Fruit fly (Drosophila melanogaster) whole organism, prepupa: ENCODE measurements around the gene CG31055.

Source experiments
- Blimp-1 ChIP-seq: fragments of 200-800 bp; sonication (Bioruptor generic); optimal IDR thresholded peaks from 3 replicates; lab custom pipeline; 2017; ENCODE audit warnings: missing biosample characterization, missing genetic modification characterization, mild to moderate bottlenecking, moderate library complexity, missing genetic modification reagents
- CG10631 ChIP-seq: fragments of 200-800 bp; sonication (Bioruptor generic); optimal IDR thresholded peaks from 2 replicates; lab custom pipeline; 2016; ENCODE audit warnings: missing biosample characterization, missing genetic modification characterization
- CG10669 ChIP-seq: fragments of 200-800 bp; sonication (Bioruptor generic); optimal IDR thresholded peaks from 3 replicates; lab custom pipeline; 2018; ENCODE audit warnings: missing biosample characterization, mild to moderate bottlenecking, missing genetic modification characterization, moderate library complexity
- CG11762 ChIP-seq: fragments of 200-800 bp; sonication (Bioruptor generic); optimal IDR thresholded peaks from 3 replicates; lab custom pipeline; 2016; ENCODE audit warnings: missing biosample characterization, missing genetic modification characterization; ENCODE audit not compliant: insufficient read depth
- CG11902 ChIP-seq: fragments of 200-800 bp; sonication (Bioruptor generic); optimal IDR thresholded peaks from 3 replicates; lab custom pipeline; 2016; ENCODE audit warnings: missing biosample characterization, missing genetic modification characterization
- CG15336 ChIP-seq: fragments of 200-800 bp; sonication (Bioruptor generic); IDR thresholded peaks from 2 replicates; pipeline ENCODE4 v1.3.6; 2022; ENCODE audit warnings: missing biosample characterization, missing genetic modification characterization
- CG1621 ChIP-seq: fragments of 200-800 bp; sonication (Bioruptor generic); optimal IDR thresholded peaks from 3 replicates; lab custom pipeline; 2018; ENCODE audit warnings: missing biosample characterization, mild to moderate bottlenecking, missing genetic modification characterization
- CG3032 ChIP-seq: fragments of 200-800 bp; optimal IDR thresholded peaks from 2 replicates; lab custom pipeline; 2019; ENCODE audit warnings: missing biosample characterization, mild to moderate bottlenecking, missing genetic modification characterization, moderate library complexity
- CG31627 ChIP-seq: fragments of 200-800 bp; sonication (Bioruptor generic); optimal IDR thresholded peaks from 3 replicates; lab custom pipeline; 2016; ENCODE audit warnings: missing biosample characterization, missing genetic modification characterization
- CG32006 ChIP-seq: fragments of 200-800 bp; sonication (Bioruptor generic); optimal IDR thresholded peaks from 3 replicates; lab custom pipeline; 2017; ENCODE audit warnings: missing biosample characterization, mild to moderate bottlenecking, missing genetic modification characterization
- CG4318 ChIP-seq: fragments of 200-800 bp; sonication (Bioruptor generic); optimal IDR thresholded peaks from 3 replicates; lab custom pipeline; 2017; ENCODE audit warnings: missing biosample characterization, mild to moderate bottlenecking, missing genetic modification characterization
- CG6276 ChIP-seq: fragments of 200-800 bp; sonication (Bioruptor generic); optimal IDR thresholded peaks from 2 replicates; lab custom pipeline; 2017; ENCODE audit warnings: missing biosample characterization, mild to moderate bottlenecking, missing genetic modification characterization
- CG6792 ChIP-seq: fragments of 200-800 bp; sonication (Bioruptor generic); optimal IDR thresholded peaks from 3 replicates; lab custom pipeline; 2016; ENCODE audit warnings: missing biosample characterization, missing genetic modification characterization
- CG6808 ChIP-seq: fragments of 200-800 bp; sonication (Bioruptor generic); optimal IDR thresholded peaks from 3 replicates; lab custom pipeline; 2017; ENCODE audit warnings: missing biosample characterization, missing genetic modification characterization, mild to moderate bottlenecking, moderate library complexity, missing genetic modification reagents
- CG8119 ChIP-seq: fragments of 200-800 bp; sonication (Bioruptor generic); IDR thresholded peaks from 3 replicates; pipeline ENCODE4 v1.3.6; 2022; ENCODE audit warnings: missing biosample characterization, missing genetic modification characterization
- CG9139 ChIP-seq: fragments of 200-800 bp; sonication (Bioruptor generic); optimal IDR thresholded peaks from 3 replicates; lab custom pipeline; 2017; ENCODE audit warnings: missing biosample characterization, mild to moderate bottlenecking, missing genetic modification characterization
- Eip75B ChIP-seq: fragments of 200-800 bp; sonication (Bioruptor generic); optimal IDR thresholded peaks from 3 replicates; lab custom pipeline; 2016; ENCODE audit warnings: missing biosample characterization, missing genetic modification characterization
- Eip78C ChIP-seq: fragments of 200-800 bp; sonication (Bioruptor generic); peaks from one replicate; lab custom pipeline; 2016; ENCODE audit warnings: missing biosample characterization, missing genetic modification characterization
- Eip93F ChIP-seq: fragments of 200-800 bp; sonication (Bioruptor generic); optimal IDR thresholded peaks from 2 replicates; lab custom pipeline; 2016; ENCODE audit warnings: missing biosample characterization, mild to moderate bottlenecking, missing genetic modification characterization
- Ets21C ChIP-seq: fragments of 200-800 bp; sonication (Bioruptor generic); optimal IDR thresholded peaks from 3 replicates; lab custom pipeline; 2016; ENCODE audit warnings: missing biosample characterization, missing genetic modification characterization
- Ets96B ChIP-seq: fragments of 200-800 bp; optimal IDR thresholded peaks from 2 replicates; lab custom pipeline; 2019; ENCODE audit warnings: missing biosample characterization, mild to moderate bottlenecking, missing genetic modification characterization, moderate library complexity
- Gug ChIP-seq: fragments of 200-800 bp; sonication (Bioruptor generic); IDR thresholded peaks from 2 replicates; pipeline ENCODE4 v1.3.6; 2022; ENCODE audit warnings: missing biosample characterization, missing genetic modification characterization
- Hr39 ChIP-seq: fragments of 200-800 bp; sonication (Bioruptor generic); optimal IDR thresholded peaks from 2 replicates; lab custom pipeline; 2016; ENCODE audit warnings: missing biosample characterization, missing genetic modification characterization
- Lpt ChIP-seq: fragments of 200-800 bp; sonication (Bioruptor generic); optimal IDR thresholded peaks from 3 replicates; lab custom pipeline; 2016; ENCODE audit warnings: missing biosample characterization, missing genetic modification characterization
- Smox ChIP-seq: fragments of 200-800 bp; sonication (Bioruptor generic); optimal IDR thresholded peaks from 3 replicates; lab custom pipeline; 2016; ENCODE audit warnings: missing biosample characterization, missing genetic modification characterization
- Sox102F ChIP-seq: fragments of 200-800 bp; sonication (Bioruptor generic); optimal IDR thresholded peaks from 2 replicates; lab custom pipeline; 2016; ENCODE audit warnings: missing biosample characterization, mild to moderate bottlenecking, missing genetic modification characterization
- Sox15 ChIP-seq: fragments of 200-800 bp; sonication (Bioruptor generic); optimal IDR thresholded peaks from 3 replicates; lab custom pipeline; 2016; ENCODE audit warnings: missing biosample characterization, missing genetic modification characterization
- cyc ChIP-seq: fragments of 200-800 bp; sonication (Bioruptor generic); optimal IDR thresholded peaks from 3 replicates; lab custom pipeline; 2016; ENCODE audit warnings: missing biosample characterization, missing genetic modification characterization
- dac ChIP-seq: fragments of 200-800 bp; sonication (Bioruptor generic); optimal IDR thresholded peaks from 2 replicates; lab custom pipeline; 2017; ENCODE audit warnings: missing biosample characterization, mild to moderate bottlenecking, missing genetic modification characterization
- dsx ChIP-seq: fragments of 200-800 bp; optimal IDR thresholded peaks from 3 replicates; lab custom pipeline; 2019; ENCODE audit warnings: missing biosample characterization, mild to moderate bottlenecking, missing genetic modification characterization, moderate library complexity; ENCODE audit not compliant: poor library complexity, severe bottlenecking
- eg ChIP-seq: fragments of 200-800 bp; sonication (Bioruptor generic); IDR thresholded peaks from 3 replicates; pipeline ENCODE4 v1.3.6; 2022; ENCODE audit warnings: missing biosample characterization, missing genetic modification characterization
- esn ChIP-seq: fragments of 200-800 bp; sonication (Bioruptor generic); optimal IDR thresholded peaks from 2 replicates; lab custom pipeline; 2016; ENCODE audit warnings: missing biosample characterization, mild to moderate bottlenecking, missing genetic modification characterization, moderate library complexity
- fd59A ChIP-seq: fragments of 200-800 bp; sonication (Bioruptor generic); optimal IDR thresholded peaks from 2 replicates; lab custom pipeline; 2017; ENCODE audit warnings: missing biosample characterization, mild to moderate bottlenecking, missing genetic modification characterization, missing genetic modification reagents
- fkh ChIP-seq: fragments of 200-800 bp; sonication (Bioruptor generic); optimal IDR thresholded peaks from 3 replicates; lab custom pipeline; 2017; ENCODE audit warnings: missing biosample characterization, mild to moderate bottlenecking, missing genetic modification characterization, moderate library complexity
- net ChIP-seq: fragments of 200-800 bp; sonication (Bioruptor generic); optimal IDR thresholded peaks from 3 replicates; lab custom pipeline; 2016; ENCODE audit warnings: missing biosample characterization, missing genetic modification characterization
- pdm3 ChIP-seq: fragments of 200-800 bp; sonication (Bioruptor generic); optimal IDR thresholded peaks from 3 replicates; lab custom pipeline; 2016; ENCODE audit warnings: missing biosample characterization, missing genetic modification characterization
- spab ChIP-seq: fragments of 200-800 bp; sonication (Bioruptor generic); optimal IDR thresholded peaks from 2 replicates; lab custom pipeline; 2017; ENCODE audit warnings: missing biosample characterization, mild to moderate bottlenecking, missing genetic modification characterization, missing genetic modification reagents
- ss ChIP-seq, 2 experiments: fragments of 200-800 bp; sonication (Bioruptor generic); optimal IDR thresholded peaks; 2 replicates in 1 of 2; 3 replicates in 1 of 2; lab custom pipeline; 2017 to 2018; ENCODE audit warnings: mild to moderate bottlenecking in 2 of 2, missing biosample characterization in 2 of 2, missing genetic modification characterization in 2 of 2, moderate library complexity in 1 of 2
- svp ChIP-seq: fragments of 200-800 bp; sonication (Bioruptor generic); peaks from one replicate; lab custom pipeline; 2016; ENCODE audit warnings: missing biosample characterization, missing genetic modification characterization
- topi ChIP-seq: fragments of 200-800 bp; sonication (Bioruptor generic); optimal IDR thresholded peaks from 3 replicates; lab custom pipeline; 2016; ENCODE audit warnings: missing biosample characterization, missing genetic modification characterization
- vri ChIP-seq: fragments of 200-800 bp; sonication (Bioruptor generic); optimal IDR thresholded peaks from 3 replicates; lab custom pipeline; 2016; ENCODE audit warnings: missing biosample characterization, mild to moderate bottlenecking, missing genetic modification characterization

CG31055 gene

dm6 chr3R:27694583-27694982 is 6.6 kb upstream of the CG31055 start, which contains the start of gene Acp98AB:
Acp98AB (plus strand) TSS chr3R:27694883.
- no peak for TF ChIP-seq CG11902 (GFP tag; lab: Kevin White, UChicago)
- TF ChIP-seq Eip75B (GFP tag; lab: Kevin White, UChicago), result no peak
- TF ChIP-seq eg, result no peak
- no peak for TF ChIP-seq Smox (GFP tag; lab: Kevin White, UChicago)
- TF ChIP-seq svp (GFP tag; lab: Kevin White, UChicago), result no peak
- no peak for TF ChIP-seq pdm3 (GFP tag; lab: Kevin White, UChicago)
- no peak for TF ChIP-seq cyc (GFP tag; lab: Kevin White, UChicago)
- no peak for TF ChIP-seq Hr39 (GFP tag; lab: Kevin White, UChicago)
- no peak for TF ChIP-seq dac
- TF ChIP-seq CG9139, result no peak
- TF ChIP-seq Sox15 (GFP tag; lab: Kevin White, UChicago), result no peak
- no peak for TF ChIP-seq CG3032
- TF ChIP-seq CG15336, result no peak
- no peak for TF ChIP-seq CG32006 (GFP tag; lab: Kevin White, UChicago)
- TF ChIP-seq topi (GFP tag; lab: Kevin White, UChicago), result no peak
- no peak for TF ChIP-seq spab
- TF ChIP-seq fkh (GFP tag; lab: Kevin White, UChicago), result no peak
- no peak for TF ChIP-seq CG8119 (GFP tag; lab: Robert Waterston, UW)
- no peak for TF ChIP-seq fd59A (GFP tag; lab: Kevin White, UChicago)
- no peak for TF ChIP-seq Lpt (GFP tag; lab: Kevin White, UChicago)

dm6 chr3R:27694018-27694417 is 6.1 kb upstream of the CG31055 start, which contains the start of gene CG43319:
CG43319 (plus strand) TSS chr3R:27694318.
- TF ChIP-seq svp (GFP tag; lab: Kevin White, UChicago), result no peak
- TF ChIP-seq net, result no peak
- no peak for TF ChIP-seq CG6808 (GFP tag; lab: Kevin White, UChicago)
- no peak for TF ChIP-seq CG9139
- TF ChIP-seq Eip78C (GFP tag; lab: Kevin White, UChicago), result peak; percentile 32
- no peak for TF ChIP-seq CG11762 (GFP tag; lab: Kevin White, UChicago)
- TF ChIP-seq pdm3 (GFP tag; lab: Kevin White, UChicago), result no peak
- TF ChIP-seq CG11902 (GFP tag; lab: Kevin White, UChicago), result no peak
- TF ChIP-seq, all 60 proteins: peak for 1

- no peak; the same call in 1 of the 2 replicates for TF ChIP-seq CG15336
- TF ChIP-seq svp (GFP tag; lab: Kevin White, UChicago), result peak; percentile 52
- TF ChIP-seq CG3032, result no peak
- TF ChIP-seq CG1621 (tag; lab: Kevin White, UChicago), result no peak
- TF ChIP-seq Smox (GFP tag; lab: Kevin White, UChicago), result no peak
- no peak for TF ChIP-seq esn (GFP tag; lab: Kevin White, UChicago)
- no peak for TF ChIP-seq pdm3 (GFP tag; lab: Kevin White, UChicago)
- TF ChIP-seq CG10669 (GFP tag; lab: Kevin White, UChicago), result no peak
- TF ChIP-seq Blimp-1 (GFP tag; lab: Kevin White, UChicago), result no peak
- TF ChIP-seq CG6792, result no peak
- TF ChIP-seq dsx, result no peak
- TF ChIP-seq CG6276 (GFP tag; lab: Kevin White, UChicago), result no peak
- TF ChIP-seq Gug (GFP tag; lab: Robert Waterston, UW), result no peak
- TF ChIP-seq fkh (GFP tag; lab: Kevin White, UChicago), result no peak
- TF ChIP-seq Sox102F (GFP tag; lab: Kevin White, UChicago), result peak; percentile 25
- TF ChIP-seq CG4318 (GFP tag; lab: Kevin White, UChicago), result no peak
- TF ChIP-seq Eip93F, result no peak
- no peak for TF ChIP-seq spab
- TF ChIP-seq Ets21C (GFP tag; lab: Kevin White, UChicago), result no peak
- TF ChIP-seq CG10631 (GFP tag; lab: Kevin White, UChicago), result no peak
- no peak for TF ChIP-seq CG31627
- peak in 1 of 2 experiments; percentile 75 for TF ChIP-seq ss (GFP tag; optimal IDR thresholded peaks at IDR 0.05; lab: Kevin White, UChicago)
- TF ChIP-seq vri (GFP tag; lab: Kevin White, UChicago), result peak; percentile 62
- TF ChIP-seq Ets96B (tag; lab: Kevin White, UChicago), result no peak
- TF ChIP-seq Eip78C (GFP tag; lab: Kevin White, UChicago), result peak; percentile 55
- no peak for TF ChIP-seq Eip75B (GFP tag; lab: Kevin White, UChicago)
Measured at dm6 chr3R:27692645-27693307, 4.8 kb upstream of the CG31055 start.
